Fruit fly (Drosophila melanogaster) whole organism, embryonic: ENCODE data around the gene ppk24.
A peak's percentile ranks its signal among the peaks of the same experiment; 100 is the strongest.

ENCODE experiments used
- B-H1 ChIP-seq: fragments of 200-800 bp; sonication (Bioruptor generic); IDR thresholded peaks from 3 replicates; pipeline ENCODE4 v1.3.6; 2022; ENCODE audit warnings: missing biosample characterization, missing genetic modification characterization
- Bteb2 ChIP-seq: fragments of 200-800 bp; sonication (Bioruptor generic); optimal IDR thresholded peaks from 2 replicates; lab custom pipeline; 2016; ENCODE audit warnings: missing biosample characterization, missing genetic modification characterization
- CG10462 ChIP-seq: fragments of 200-800 bp; sonication (Bioruptor generic); optimal IDR thresholded peaks from 2 replicates; lab custom pipeline; 2016; ENCODE audit warnings: missing biosample characterization, missing genetic modification characterization
- CG10565 ChIP-seq: fragments of 200-800 bp; sonication (Bioruptor generic); optimal IDR thresholded peaks from 3 replicates; lab custom pipeline; 2016; ENCODE audit warnings: missing biosample characterization, mild to moderate bottlenecking, missing genetic modification characterization
- CG11247 ChIP-seq: fragments of 200-800 bp; sonication (Bioruptor generic); IDR thresholded peaks from 2 replicates; pipeline ENCODE4 v1.3.6; 2022; ENCODE audit warnings: missing biosample characterization, missing genetic modification characterization
- CG11456 ChIP-seq: fragments of 200-800 bp; sonication (Bioruptor generic); IDR thresholded peaks from 3 replicates; pipeline ENCODE4 v1.3.6; 2022; ENCODE audit warnings: missing biosample characterization, missing genetic modification characterization
- CG11695 ChIP-seq: fragments of 200-800 bp; sonication (Bioruptor generic); IDR thresholded peaks from 3 replicates; pipeline ENCODE4 v1.3.6; 2022; ENCODE audit warnings: missing biosample characterization, missing genetic modification characterization
- CG11696 ChIP-seq: fragments of 200-800 bp; sonication (Bioruptor generic); IDR thresholded peaks from 2 replicates; pipeline ENCODE4 v1.3.6; 2022; ENCODE audit warnings: missing biosample characterization, missing genetic modification characterization
- CG12104 ChIP-seq: fragments of 200-800 bp; sonication (Bioruptor generic); optimal IDR thresholded peaks from 3 replicates; lab custom pipeline; 2016; ENCODE audit warnings: missing biosample characterization, missing genetic modification characterization
- CG12155 ChIP-seq: fragments of 200-800 bp; sonication (Bioruptor generic); optimal IDR thresholded peaks from 3 replicates; lab custom pipeline; 2016; ENCODE audit warnings: missing biosample characterization, missing genetic modification characterization
- CG13424 ChIP-seq: fragments of 200-800 bp; sonication (Bioruptor generic); optimal IDR thresholded peaks from 2 replicates; lab custom pipeline; 2019; ENCODE audit warnings: missing biosample characterization, mild to moderate bottlenecking, missing genetic modification characterization, moderate library complexity
- CG15011 ChIP-seq: fragments of 200-800 bp; sonication (Bioruptor generic); optimal IDR thresholded peaks from 3 replicates; lab custom pipeline; 2018; ENCODE audit warnings: missing biosample characterization, mild to moderate bottlenecking, missing genetic modification characterization
- CG15601 ChIP-seq: fragments of 200-800 bp; sonication (Bioruptor generic); optimal IDR thresholded peaks from 3 replicates; lab custom pipeline; 2019; ENCODE audit warnings: missing biosample characterization, mild to moderate bottlenecking, missing genetic modification characterization, moderate library complexity
- CG1603 ChIP-seq: fragments of 200-800 bp; sonication (Bioruptor generic); optimal IDR thresholded peaks from 2 replicates; lab custom pipeline; 2019; ENCODE audit warnings: missing biosample characterization, mild to moderate bottlenecking, missing genetic modification characterization, moderate library complexity
- CG17328 ChIP-seq: fragments of 200-800 bp; sonication (Bioruptor generic); IDR thresholded peaks from 2 replicates; pipeline ENCODE4 v1.3.6; 2022; ENCODE audit warnings: missing biosample characterization, missing genetic modification characterization
- CG1792 ChIP-seq: fragments of 200-800 bp; sonication (Bioruptor generic); optimal IDR thresholded peaks from 2 replicates; lab custom pipeline; 2016; ENCODE audit warnings: missing biosample characterization, missing genetic modification characterization
- CG2889 ChIP-seq: fragments of 200-800 bp; sonication (Bioruptor generic); IDR thresholded peaks from 3 replicates; pipeline ENCODE4 v1.3.6; 2022; ENCODE audit warnings: missing biosample characterization, missing genetic modification characterization
- CG3065 ChIP-seq: fragments of 200-800 bp; sonication (Bioruptor generic); optimal IDR thresholded peaks from 2 replicates; lab custom pipeline; 2016; ENCODE audit warnings: missing biosample characterization, missing genetic modification characterization
- CG4424 ChIP-seq: fragments of 200-800 bp; sonication (Bioruptor generic); optimal IDR thresholded peaks from 3 replicates; lab custom pipeline; 2016; ENCODE audit warnings: missing biosample characterization, missing genetic modification characterization
- CG4820 ChIP-seq: fragments of 200-800 bp; sonication (Bioruptor generic); optimal IDR thresholded peaks from 3 replicates; lab custom pipeline; 2016; ENCODE audit warnings: missing biosample characterization, missing genetic modification characterization
- CG7357 ChIP-seq: fragments of 200-800 bp; sonication (Bioruptor generic); IDR thresholded peaks from 3 replicates; pipeline ENCODE4 v1.3.6; 2022; ENCODE audit warnings: missing biosample characterization, missing genetic modification characterization
- CG7963 ChIP-seq: fragments of 200-800 bp; sonication (Bioruptor generic); IDR thresholded peaks from 3 replicates; pipeline ENCODE4 v1.3.6; 2022; ENCODE audit warnings: missing biosample characterization, missing genetic modification characterization; ENCODE audit not compliant: partially characterized antibody
- CHES-1-like ChIP-seq: fragments of 200-800 bp; sonication (Bioruptor generic); optimal IDR thresholded peaks from 2 replicates; lab custom pipeline; 2016; ENCODE audit warnings: missing biosample characterization, missing genetic modification characterization
- Ets65A ChIP-seq: fragments of 200-800 bp; sonication (Bioruptor generic); peaks from one replicate; lab custom pipeline; 2016; ENCODE audit warnings: missing biosample characterization, missing genetic modification characterization
- HLH54F ChIP-seq: fragments of 200-800 bp; sonication (Bioruptor generic); optimal IDR thresholded peaks from 3 replicates; lab custom pipeline; 2016; ENCODE audit warnings: missing biosample characterization, missing genetic modification characterization
- Hr3 ChIP-seq: fragments of 200-800 bp; sonication (Bioruptor generic); optimal IDR thresholded peaks from 3 replicates; lab custom pipeline; 2016; ENCODE audit warnings: missing biosample characterization, missing genetic modification characterization
- Kr ChIP-seq: fragments of 200-800 bp; sonication (Bioruptor generic); optimal IDR thresholded peaks from 2 replicates; lab custom pipeline; 2017; ENCODE audit warnings: missing biosample characterization, mild to moderate bottlenecking, missing genetic modification characterization
- Mrtf ChIP-seq: fragments of 200-800 bp; sonication (Bioruptor generic); IDR thresholded peaks from 3 replicates; pipeline ENCODE4 v1.3.6; 2022; ENCODE audit warnings: missing biosample characterization, missing genetic modification characterization
- Oaz ChIP-seq: fragments of 200-800 bp; sonication (Bioruptor generic); IDR thresholded peaks from 2 replicates; pipeline ENCODE4 v1.3.6; 2022; ENCODE audit warnings: missing biosample characterization, missing genetic modification characterization
- PHDP ChIP-seq: fragments of 200-800 bp; sonication (Bioruptor generic); optimal IDR thresholded peaks from 3 replicates; lab custom pipeline; 2018; ENCODE audit warnings: missing biosample characterization, mild to moderate bottlenecking, missing genetic modification characterization, moderate library complexity
- Six4 ChIP-seq: fragments of 200-800 bp; sonication (Bioruptor generic); optimal IDR thresholded peaks from 2 replicates; lab custom pipeline; 2016; ENCODE audit warnings: missing biosample characterization, missing genetic modification characterization
- YL-1 ChIP-seq: fragments of 200-800 bp; sonication (Bioruptor generic); optimal IDR thresholded peaks from 3 replicates; lab custom pipeline; 2017; ENCODE audit warnings: missing biosample characterization, mild to moderate bottlenecking, missing genetic modification characterization
- bigmax ChIP-seq: fragments of 200-800 bp; sonication (Bioruptor generic); optimal IDR thresholded peaks from 2 replicates; lab custom pipeline; 2018; ENCODE audit warnings: missing biosample characterization, mild to moderate bottlenecking, missing genetic modification characterization
- cad ChIP-seq: fragments of >200 bp; optimal IDR thresholded peaks from 2 replicates; lab custom pipeline; 2017; ENCODE audit warnings: missing biosample characterization, missing genetic modification characterization
- danr ChIP-seq: fragments of 200-800 bp; sonication (Bioruptor generic); IDR thresholded peaks from 2 replicates; pipeline ENCODE4 v1.3.6; 2022; ENCODE audit warnings: missing biosample characterization, missing genetic modification characterization
- hbn ChIP-seq: fragments of 200-800 bp; sonication (Bioruptor generic); IDR thresholded peaks from 2 replicates; pipeline ENCODE4 v1.3.6; 2022; ENCODE audit warnings: missing biosample characterization, missing genetic modification characterization; ENCODE audit not compliant: partially characterized antibody
- klu ChIP-seq: fragments of 200-800 bp; sonication (Bioruptor generic); IDR thresholded peaks from 2 replicates; pipeline ENCODE4 v1.3.6; 2022; ENCODE audit warnings: missing biosample characterization, missing genetic modification characterization
- lab ChIP-seq: fragments of 200-800 bp; sonication (Bioruptor generic); optimal IDR thresholded peaks from 3 replicates; lab custom pipeline; 2017; ENCODE audit warnings: missing biosample characterization, missing genetic modification characterization, mild to moderate bottlenecking, moderate library complexity, missing genetic modification reagents
- lilli ChIP-seq: fragments of 200-800 bp; sonication (Bioruptor generic); optimal IDR thresholded peaks from 3 replicates; lab custom pipeline; 2016; ENCODE audit warnings: missing biosample characterization, missing genetic modification characterization
- mam ChIP-seq: fragments of 200-800 bp; sonication (Bioruptor generic); optimal IDR thresholded peaks from 3 replicates; lab custom pipeline; 2016; ENCODE audit warnings: missing biosample characterization, missing genetic modification characterization
- mld ChIP-seq: fragments of 200-800 bp; sonication (Bioruptor generic); IDR thresholded peaks from 3 replicates; pipeline ENCODE4 v1.3.6; 2022; ENCODE audit warnings: missing biosample characterization, missing genetic modification characterization; ENCODE audit not compliant: partially characterized antibody
- nmo ChIP-seq: fragments of 200-800 bp; sonication (Bioruptor generic); optimal IDR thresholded peaks from 2 replicates; lab custom pipeline; 2018; ENCODE audit warnings: missing biosample characterization, mild to moderate bottlenecking, missing genetic modification characterization, moderate library complexity
- repo ChIP-seq: fragments of 200-800 bp; sonication (Bioruptor generic); optimal IDR thresholded peaks from 2 replicates; lab custom pipeline; 2016; ENCODE audit warnings: missing biosample characterization, missing genetic modification characterization
- sens ChIP-seq: fragments of 200-800 bp; sonication (Bioruptor generic); peaks from one replicate; lab custom pipeline; 2016; ENCODE audit warnings: missing biosample characterization, missing genetic modification characterization
- sim ChIP-seq: fragments of 200-800 bp; sonication (Bioruptor generic); IDR thresholded peaks from 2 replicates; pipeline ENCODE4 v1.3.6; 2022; ENCODE audit warnings: missing biosample characterization, missing genetic modification characterization
- sisA ChIP-seq: fragments of 200-800 bp; sonication (Bioruptor generic); IDR thresholded peaks from 2 replicates; pipeline ENCODE4 v1.3.6; 2022; ENCODE audit warnings: missing biosample characterization, missing genetic modification characterization
- slp2 ChIP-seq: fragments of 200-800 bp; sonication (Bioruptor generic); optimal IDR thresholded peaks from 2 replicates; lab custom pipeline; 2016; ENCODE audit warnings: missing biosample characterization, missing genetic modification characterization
- stwl ChIP-seq: fragments of 200-800 bp; sonication (Bioruptor generic); optimal IDR thresholded peaks from 3 replicates; lab custom pipeline; 2018; ENCODE audit warnings: missing biosample characterization, mild to moderate bottlenecking, missing genetic modification characterization, moderate library complexity
- tap ChIP-seq: fragments of 200-800 bp; optimal IDR thresholded peaks from 3 replicates; lab custom pipeline; 2019; ENCODE audit warnings: missing biosample characterization, mild to moderate bottlenecking, missing genetic modification characterization, moderate library complexity
- zfh2 ChIP-seq: fragments of 200-800 bp; sonication (Bioruptor generic); optimal IDR thresholded peaks from 2 replicates; lab custom pipeline; 2016; ENCODE audit warnings: missing biosample characterization, missing genetic modification characterization

ppk24 gene

dm6 chr3R:31252093-31252962, 13.2 kb upstream of the ppk24 start, which contains the start of the genes qless and mRpL32 (continued):
- peak; percentile 48 for TF ChIP-seq slp2 (GFP tag; lab: Kevin White, UChicago)
- TF ChIP-seq CG7357 (GFP tag; lab: Robert Waterston, UW): peak; percentile 70; the same call in 2 of the 3 replicates
- TF ChIP-seq CG10462 (GFP tag; lab: Kevin White, UChicago): no peak
- TF ChIP-seq CG13424: peak; percentile 45
- TF ChIP-seq CG10565 (GFP tag; lab: Kevin White, UChicago): peak; percentile 20
- no peak for TF ChIP-seq mld
- peak; percentile 69 for TF ChIP-seq CG4820 (GFP tag; lab: Kevin White, UChicago)
- peak; percentile 14 for TF ChIP-seq PHDP (tag; lab: Kevin White, UChicago)
- no peak for TF ChIP-seq CG15011 (GFP tag; lab: Kevin White, UChicago)
- TF ChIP-seq hbn (GFP tag; lab: Robert Waterston, UW): peak; percentile 70; the same call in 1 of the 2 replicates
- TF ChIP-seq CG11696 (GFP tag; lab: Robert Waterston, UW): peak; percentile 50; the same call in 1 of the 2 replicates
- TF ChIP-seq danr (GFP tag; lab: Robert Waterston, UW): no peak
- TF ChIP-seq zfh2 (GFP tag; lab: Kevin White, UChicago): peak; percentile 69
- TF ChIP-seq lab (GFP tag; lab: Kevin White, UChicago): no peak
- TF ChIP-seq klu (GFP tag; lab: Robert Waterston, UW): no peak; the same call in 1 of the 2 replicates
- TF ChIP-seq Kr: no peak
- peak; percentile 40 for TF ChIP-seq YL-1 (GFP tag; lab: Kevin White, UChicago)
- TF ChIP-seq Oaz: no peak
- peak; percentile 64 for TF ChIP-seq Six4 (GFP tag; lab: Kevin White, UChicago)
- peak; percentile 28 for TF ChIP-seq Bteb2 (GFP tag; lab: Kevin White, UChicago)
- peak; percentile 76 for TF ChIP-seq CG4424 (GFP tag; lab: Kevin White, UChicago)
- TF ChIP-seq CHES-1-like (GFP tag; lab: Kevin White, UChicago): peak; percentile 58
- TF ChIP-seq CG12104: peak; percentile 6
- peak; percentile 41; the same call in 1 of the 2 replicates for TF ChIP-seq CG17328 (GFP tag; lab: Robert Waterston, UW)
- TF ChIP-seq nmo (GFP tag; lab: Kevin White, UChicago): peak; percentile 71
- TF ChIP-seq repo: peak; percentile 48
- TF ChIP-seq HLH54F (GFP tag; lab: Kevin White, UChicago): peak; percentile 58
- TF ChIP-seq CG1792 (GFP tag; lab: Kevin White, UChicago): peak; percentile 74
- peak; percentile 82 for TF ChIP-seq CG11247 (GFP tag; lab: Robert Waterston, UW)
- no peak for TF ChIP-seq bigmax
- peak; percentile 34 for TF ChIP-seq CG12155 (GFP tag; lab: Kevin White, UChicago)
- TF ChIP-seq CG2889: no peak
- TF ChIP-seq CG11695 (GFP tag; lab: Robert Waterston, UW): peak; percentile 78; the same call in 2 of the 3 replicates
- no peak for TF ChIP-seq cad (GFP tag; lab: Kevin White, UChicago)
- TF ChIP-seq stwl (tag; lab: Kevin White, UChicago): peak; percentile 54
- TF ChIP-seq lilli (GFP tag; lab: Kevin White, UChicago): peak; percentile 70
- peak; percentile 94 for TF ChIP-seq sens (GFP tag; lab: Kevin White, UChicago)
- TF ChIP-seq CG15601: no peak
- TF ChIP-seq CG1603 (tag; lab: Kevin White, UChicago): peak; percentile 57
- TF ChIP-seq B-H1 (GFP tag; lab: Robert Waterston, UW): peak; percentile 80
- peak; percentile 53; the same call in 1 of the 3 replicates for TF ChIP-seq Mrtf (GFP tag; lab: Robert Waterston, UW)
- no peak for TF ChIP-seq CG7963
- no peak for TF ChIP-seq CG3065 (GFP tag; lab: Kevin White, UChicago)
- TF ChIP-seq mam (GFP tag; lab: Kevin White, UChicago): peak; percentile 78
- TF ChIP-seq CG11456 (GFP tag; lab: Robert Waterston, UW): peak; percentile 82
- TF ChIP-seq sisA: peak; percentile 59
- 0 out of 2 replicates have a peak, but pooled peaks have one; percentile 36 for TF ChIP-seq sim (GFP tag; lab: Robert Waterston, UW)
- no peak for TF ChIP-seq Hr3 (GFP tag; lab: Kevin White, UChicago)
- TF ChIP-seq Ets65A (GFP tag; lab: Kevin White, UChicago): peak; percentile 95
- no peak for TF ChIP-seq tap (tag; lab: Kevin White, UChicago)
